Fruit fly (Drosophila melanogaster) whole organism, embryonic: ENCODE data around the gene Mrtf.

Experiments used
- Abd-B ChIP-seq: fragments of 200-800 bp; sonication (Bioruptor generic); optimal IDR thresholded peaks from 2 replicates; lab custom pipeline; 2018; ENCODE audit warnings: missing biosample characterization, mild to moderate bottlenecking, missing genetic modification characterization, moderate library complexity
- Atf-2 ChIP-seq: fragments of 200-800 bp; sonication (Bioruptor generic); optimal IDR thresholded peaks from 2 replicates; lab custom pipeline; 2016; ENCODE audit warnings: missing biosample characterization, missing genetic modification characterization
- Atf6 ChIP-seq: fragments of 200-800 bp; sonication (Bioruptor generic); IDR thresholded peaks from 2 replicates; pipeline ENCODE4 v1.3.6; 2022; ENCODE audit warnings: missing biosample characterization, missing genetic modification characterization
- Blimp-1 ChIP-seq: fragments of 200-800 bp; sonication (Bioruptor generic); optimal IDR thresholded peaks from 3 replicates; lab custom pipeline; 2018; ENCODE audit warnings: missing biosample characterization, missing genetic modification characterization, mild to moderate bottlenecking, moderate library complexity, missing genetic modification reagents
- CG11456 ChIP-seq: fragments of 200-800 bp; sonication (Bioruptor generic); IDR thresholded peaks from 3 replicates; pipeline ENCODE4 v1.3.6; 2022; ENCODE audit warnings: missing biosample characterization, missing genetic modification characterization
- CG17328 ChIP-seq: fragments of 200-800 bp; sonication (Bioruptor generic); IDR thresholded peaks from 2 replicates; pipeline ENCODE4 v1.3.6; 2022; ENCODE audit warnings: missing biosample characterization, missing genetic modification characterization
- CG1792 ChIP-seq: fragments of 200-800 bp; sonication (Bioruptor generic); optimal IDR thresholded peaks from 2 replicates; lab custom pipeline; 2016; ENCODE audit warnings: missing biosample characterization, missing genetic modification characterization
- CG18011 ChIP-seq: fragments of 200-800 bp; sonication (Bioruptor generic); optimal IDR thresholded peaks from 2 replicates; lab custom pipeline; 2017; ENCODE audit warnings: missing biosample characterization, missing genetic modification characterization, mild to moderate bottlenecking, moderate library complexity, missing genotype
- CG18262 ChIP-seq: fragments of 200-800 bp; optimal IDR thresholded peaks from 3 replicates; lab custom pipeline; 2019; ENCODE audit warnings: missing biosample characterization, mild to moderate bottlenecking, missing genetic modification characterization, moderate library complexity
- CG30020 ChIP-seq: fragments of 200-800 bp; optimal IDR thresholded peaks from 2 replicates; lab custom pipeline; 2019; ENCODE audit warnings: missing biosample characterization, mild to moderate bottlenecking, missing genetic modification characterization, moderate library complexity
- CG32532 ChIP-seq: fragments of 200-800 bp; sonication (Bioruptor generic); IDR thresholded peaks from 2 replicates; pipeline ENCODE4 v1.3.6; 2022; ENCODE audit warnings: missing biosample characterization, missing genetic modification characterization
- CG32772 ChIP-seq: fragments of 200-800 bp; sonication (Bioruptor generic); IDR thresholded peaks from 2 replicates; pipeline ENCODE4 v1.3.6; 2022; ENCODE audit warnings: missing biosample characterization, missing genetic modification characterization
- CG4328 ChIP-seq: fragments of 200-800 bp; sonication (Bioruptor generic); optimal IDR thresholded peaks from 3 replicates; lab custom pipeline; 2017; ENCODE audit warnings: missing biosample characterization, missing genetic modification reagents, missing genetic modification characterization
- CG6689 ChIP-seq: fragments of 200-800 bp; sonication (Bioruptor generic); IDR thresholded peaks from 2 replicates; pipeline ENCODE4 v1.3.6; 2022; ENCODE audit warnings: missing biosample characterization, missing genetic modification characterization
- CG9727 ChIP-seq: fragments of 200-800 bp; sonication (Bioruptor generic); optimal IDR thresholded peaks from 3 replicates; lab custom pipeline; 2017; ENCODE audit warnings: missing biosample characterization, mild to moderate bottlenecking, missing genetic modification characterization
- Dfd ChIP-seq, 2 experiments: fragments of >200 bp; optimal IDR thresholded peaks; 2 replicates each; lab custom pipeline; 2017; ENCODE audit warnings: missing biosample characterization in 2 of 2, missing genetic modification characterization in 2 of 2
- Dll ChIP-seq: fragments of 200-800 bp; sonication (Bioruptor generic); IDR thresholded peaks from 4 replicates; pipeline ENCODE4 v1.3.6; 2022; ENCODE audit warnings: missing biosample characterization, missing genetic modification characterization; ENCODE audit not compliant: partially characterized antibody
- Drgx ChIP-seq: fragments of 200-800 bp; sonication (Bioruptor generic); IDR thresholded peaks from 2 replicates; pipeline ENCODE4 v1.3.6; 2022; ENCODE audit warnings: missing biosample characterization, missing genetic modification characterization
- E2f2 ChIP-seq: fragments of 200-800 bp; sonication (Bioruptor generic); IDR thresholded peaks from 2 replicates; pipeline ENCODE4 v1.3.6; 2022; ENCODE audit warnings: missing biosample characterization, missing genetic modification characterization
- Eip74EF ChIP-seq, 2 experiments: fragments of 200-800 bp in 1 of 2; fragments of >200 bp in 1 of 2; sonication (Bioruptor generic) in 1 of 2; optimal IDR thresholded peaks; 2 replicates each; lab custom pipeline; 2017 to 2019; ENCODE audit warnings: missing biosample characterization in 2 of 2, missing genetic modification characterization in 2 of 2, mild to moderate bottlenecking in 1 of 2, moderate library complexity in 1 of 2
- HmgD ChIP-seq: fragments of 200-800 bp; sonication (Bioruptor generic); optimal IDR thresholded peaks from 3 replicates; lab custom pipeline; 2016; ENCODE audit warnings: missing biosample characterization, missing genetic modification characterization
- Hsf ChIP-seq: fragments of 200-800 bp; sonication (Bioruptor generic); optimal IDR thresholded peaks from 3 replicates; lab custom pipeline; 2016; ENCODE audit warnings: missing biosample characterization, missing genetic modification characterization
- Nf-YC ChIP-seq: fragments of 200-800 bp; optimal IDR thresholded peaks from 3 replicates; lab custom pipeline; 2019; ENCODE audit warnings: missing biosample characterization, mild to moderate bottlenecking, missing genetic modification characterization, moderate library complexity
- ci ChIP-seq: fragments of 200-800 bp; sonication (Bioruptor generic); IDR thresholded peaks from 3 replicates; pipeline ENCODE4 v1.3.6; 2022; ENCODE audit warnings: missing biosample characterization, missing genetic modification characterization
- dpn ChIP-seq, 2 experiments: fragments of 200-800 bp; sonication (Bioruptor generic); optimal IDR thresholded peaks; 3 replicates each; lab custom pipeline; 2016; ENCODE audit warnings: missing biosample characterization in 2 of 2, missing genetic modification characterization in 2 of 2
- dysf ChIP-seq: fragments of 200-800 bp; sonication (Bioruptor generic); IDR thresholded peaks from 3 replicates; pipeline ENCODE4 v1.3.6; 2022; ENCODE audit warnings: missing biosample characterization, missing genetic modification characterization
- emc ChIP-seq: fragments of 200-800 bp; sonication (Bioruptor generic); optimal IDR thresholded peaks from 2 replicates; lab custom pipeline; 2016; ENCODE audit warnings: missing biosample characterization, missing genetic modification characterization
- fd96Cb ChIP-seq: fragments of 200-800 bp; sonication (Bioruptor generic); optimal IDR thresholded peaks from 2 replicates; lab custom pipeline; 2018; ENCODE audit warnings: missing biosample characterization, mild to moderate bottlenecking, missing genetic modification characterization, moderate library complexity
- gce ChIP-seq: fragments of 200-800 bp; sonication (Bioruptor generic); IDR thresholded peaks from 3 replicates; pipeline ENCODE4 v1.3.6; 2022; ENCODE audit warnings: missing biosample characterization, missing genetic modification characterization
- gsb ChIP-seq: fragments of 200-800 bp; sonication (Bioruptor generic); IDR thresholded peaks from 2 replicates; pipeline ENCODE4 v1.3.6; 2022; ENCODE audit warnings: missing biosample characterization, missing genetic modification characterization
- gsb-n ChIP-seq: fragments of 200-800 bp; sonication (Bioruptor generic); optimal IDR thresholded peaks from 3 replicates; lab custom pipeline; 2018; ENCODE audit warnings: missing biosample characterization, mild to moderate bottlenecking, missing genetic modification characterization
- ind ChIP-seq: fragments of 200-800 bp; sonication (Bioruptor generic); optimal IDR thresholded peaks from 3 replicates; lab custom pipeline; 2016; ENCODE audit warnings: missing biosample characterization, missing genetic modification characterization
- lbe ChIP-seq: fragments of 200-800 bp; sonication (Bioruptor generic); optimal IDR thresholded peaks from 2 replicates; lab custom pipeline; 2016; ENCODE audit warnings: missing biosample characterization, mild to moderate bottlenecking, missing genetic modification characterization
- lmd ChIP-seq: fragments of 200-800 bp; sonication (Bioruptor generic); IDR thresholded peaks from 2 replicates; pipeline ENCODE4 v1.3.6; 2022; ENCODE audit warnings: missing biosample characterization, missing genetic modification characterization
- mam ChIP-seq: fragments of 200-800 bp; sonication (Bioruptor generic); optimal IDR thresholded peaks from 3 replicates; lab custom pipeline; 2016; ENCODE audit warnings: missing biosample characterization, missing genetic modification characterization
- pan ChIP-seq, 4 experiments: fragments of >200 bp in 3 of 4; fragments of 200-800 bp in 1 of 4; sonication (Bioruptor generic) in 1 of 4; optimal IDR thresholded peaks in 3 of 4; IDR thresholded peaks in 1 of 4; 2 replicates each; pipeline versions ENCODE4 v1.3.6 to Lab custom; 2017 to 2022; ENCODE audit warnings: missing biosample characterization in 2 of 4, missing genetic modification characterization in 2 of 4, mixed read lengths in 1 of 4
- pfk ChIP-seq: fragments of 200-800 bp; sonication (Bioruptor generic); optimal IDR thresholded peaks from 2 replicates; lab custom pipeline; 2018; ENCODE audit warnings: missing biosample characterization, mild to moderate bottlenecking, missing genetic modification characterization, moderate library complexity
- prd ChIP-seq, 3 experiments: fragments of >200 bp in 2 of 3; fragments of 200-800 bp in 1 of 3; sonication (Bioruptor generic) in 1 of 3; optimal IDR thresholded peaks in 2 of 3; IDR thresholded peaks in 1 of 3; 2 replicates in 2 of 3; 3 replicates in 1 of 3; pipeline versions ENCODE4 v1.3.6 to Lab custom; 2017 to 2022; ENCODE audit warnings: missing biosample characterization in 1 of 3, missing genetic modification characterization in 1 of 3
- repo ChIP-seq: fragments of 200-800 bp; sonication (Bioruptor generic); optimal IDR thresholded peaks from 2 replicates; lab custom pipeline; 2016; ENCODE audit warnings: missing biosample characterization, missing genetic modification characterization
- stc ChIP-seq: fragments of 200-800 bp; sonication (Bioruptor generic); IDR thresholded peaks from 2 replicates; pipeline ENCODE4 v1.3.6; 2022; ENCODE audit warnings: missing biosample characterization, missing genetic modification characterization
- tgo ChIP-seq: fragments of 200-800 bp; sonication (Bioruptor generic); IDR thresholded peaks from 3 replicates; pipeline ENCODE4 v1.3.6; 2022; ENCODE audit warnings: missing biosample characterization, missing genetic modification characterization
- tio ChIP-seq: fragments of 200-800 bp; sonication (Bioruptor generic); optimal IDR thresholded peaks from 2 replicates; lab custom pipeline; 2017; ENCODE audit warnings: missing biosample characterization, missing genetic modification characterization, inconsistent platforms
- trem ChIP-seq: fragments of 200-800 bp; optimal IDR thresholded peaks from 3 replicates; lab custom pipeline; 2019; ENCODE audit warnings: missing biosample characterization, mild to moderate bottlenecking, missing genetic modification characterization, moderate library complexity
- ttk ChIP-seq: fragments of 200-800 bp; sonication (Bioruptor generic); IDR thresholded peaks from 2 replicates; pipeline ENCODE4 v2.1.2; 2022; ENCODE audit warnings: missing biosample characterization, missing genetic modification characterization
- tup ChIP-seq: fragments of 200-800 bp; sonication (Bioruptor generic); optimal IDR thresholded peaks from 2 replicates; lab custom pipeline; 2016; ENCODE audit warnings: missing biosample characterization, mild to moderate bottlenecking, missing genetic modification characterization, moderate library complexity
- wor ChIP-seq: fragments of 200-800 bp; sonication (Bioruptor generic); IDR thresholded peaks from 2 replicates; pipeline ENCODE4 v1.3.6; 2022; ENCODE audit warnings: missing biosample characterization, missing genetic modification characterization
- zfh1 ChIP-seq: fragments of 200-800 bp; sonication (Bioruptor generic); IDR thresholded peaks from 3 replicates; pipeline ENCODE4 v1.3.6; 2022; ENCODE audit warnings: missing biosample characterization, missing genetic modification characterization

Gene Mrtf

DNA sequence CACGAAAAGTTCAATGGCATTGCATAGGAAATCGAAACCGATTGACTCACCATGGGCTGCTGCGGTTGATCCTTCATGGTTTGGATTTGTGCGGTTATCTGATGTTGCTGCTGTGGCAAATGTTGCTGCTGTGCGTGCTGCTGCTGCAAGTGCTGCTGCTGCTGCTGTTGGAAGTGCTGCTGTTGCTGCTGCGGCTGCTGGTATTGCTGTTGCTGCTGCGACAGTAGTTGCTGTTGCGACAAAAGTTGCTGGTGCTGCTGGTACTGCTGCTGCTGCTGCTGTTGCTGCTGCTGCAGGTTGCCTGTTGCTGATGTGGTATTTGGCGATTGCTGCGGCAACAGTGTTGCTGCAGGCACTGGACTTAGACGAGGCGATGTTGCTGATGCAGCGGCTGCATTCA is 29.9 kb upstream of the Mrtf start:
- TF ChIP-seq CG30020 (no peak), pfk (no peak), Dfd (GFP tag; optimal IDR thresholded peaks at IDR 0.05; lab: Kevin White, UChicago) (peak in 1 of 2 experiments; percentile 76), Blimp-1 (GFP tag; lab: Kevin White, UChicago) (no peak)

DNA sequence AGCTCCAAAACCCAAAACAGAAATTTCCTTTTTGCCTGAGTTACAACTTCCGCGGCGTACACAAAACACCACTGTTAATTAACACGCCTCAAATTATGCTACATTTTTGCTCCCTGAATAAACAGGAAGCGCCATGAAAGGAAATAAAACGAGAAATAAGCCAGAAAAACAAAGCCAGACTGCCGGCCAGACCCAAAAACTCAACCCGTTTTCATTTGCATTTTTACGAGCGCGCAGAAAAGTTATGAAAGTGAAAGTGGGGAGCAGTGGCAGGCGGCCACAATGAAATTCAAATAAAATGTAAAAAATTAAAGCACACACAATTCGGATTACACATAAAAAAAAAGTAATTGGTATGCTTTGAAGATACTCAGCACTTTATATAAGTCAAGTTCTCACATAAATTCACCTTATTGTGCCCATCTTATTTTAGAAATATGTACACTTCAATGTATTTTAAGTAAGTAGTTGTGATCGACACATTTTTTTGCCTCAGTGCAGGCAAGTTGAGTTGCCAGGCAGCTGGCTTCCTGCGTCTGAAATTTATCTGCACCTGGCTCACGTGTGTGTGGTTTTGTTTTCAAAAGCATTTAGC is 29.1 kb upstream of the Mrtf start:
- TF ChIP-seq prd (optimal IDR thresholded peaks at IDR 0.05; lab: Kevin White, UChicago) (no peak), prd (GFP tag; IDR thresholded peaks at IDR 0.05; lab: Robert Waterston, UW) (peak; percentile 35; the same call in 1 of the 3 replicates), CG32532 (GFP tag; lab: Robert Waterston, UW) (peak; percentile 32; the same call in 1 of the 2 replicates), emc (no peak), zfh1 (GFP tag; lab: Robert Waterston, UW) (peak; percentile 57; the same call in 2 of the 3 replicates), CG18011 (no peak), mam (GFP tag; lab: Kevin White, UChicago) (no peak), CG6689 (0 out of 2 replicates have a peak, but pooled peaks have one; percentile 9), CG32772 (GFP tag; lab: Robert Waterston, UW) (peak; percentile 49; the same call in 1 of the 2 replicates), gce (GFP tag; lab: Robert Waterston, UW) (0 out of 3 replicates have a peak, but pooled peaks have one; percentile 33), E2f2 (GFP tag; lab: Robert Waterston, UW) (peak; percentile 27; the same call in 1 of the 2 replicates), pfk (no peak), CG17328 (peak; percentile 52; the same call in 1 of the 2 replicates), tgo (GFP tag; lab: Robert Waterston, UW) (peak; percentile 35; the same call in 2 of the 3 replicates), CG9727 (GFP tag; lab: Kevin White, UChicago) (no peak), Atf6 (peak; percentile 38; the same call in 1 of the 2 replicates), repo (GFP tag; lab: Kevin White, UChicago) (no peak), trem (no peak), Dll (GFP tag; lab: Robert Waterston, UW) (no peak), CG4328 (GFP tag; lab: Kevin White, UChicago) (no peak), wor (GFP tag; lab: Robert Waterston, UW) (peak; percentile 31; the same call in 1 of the 2 replicates), Hsf (peak; percentile 13), Nf-YC (tag; lab: Kevin White, UChicago) (no peak), HmgD (GFP tag; lab: Kevin White, UChicago) (no peak), tup (GFP tag; lab: Kevin White, UChicago) (no peak), lbe (peak; percentile 22), ci (GFP tag; lab: Robert Waterston, UW) (peak; percentile 75; the same call in 2 of the 3 replicates), stc (GFP tag; lab: Robert Waterston, UW) (peak; percentile 62), ttk (GFP tag; lab: Robert Waterston, UW) (peak; percentile 45; the same call in 1 of the 2 replicates), ind (GFP tag; lab: Kevin White, UChicago) (no peak), pan (optimal IDR thresholded peaks at IDR 0.05; lab: Kevin White, UChicago) (no peak), pan (GFP tag; optimal IDR thresholded peaks at IDR 0.05 in 1 of 2, IDR thresholded peaks at IDR 0.05 in 1 of 2) (peak in 1 of 2 experiments; percentile 20), dpn (GFP tag; optimal IDR thresholded peaks at IDR 0.05; lab: Kevin White, UChicago) (peak in 1 of 2 experiments; percentile 16), Drgx (GFP tag; lab: Robert Waterston, UW) (peak; percentile 81), CG18262 (peak; percentile 54), Eip74EF (GFP tag; optimal IDR thresholded peaks at IDR 0.05; lab: Kevin White, UChicago) (no peak), dysf (peak; percentile 51; the same call in 2 of the 3 replicates), fd96Cb (tag; lab: Kevin White, UChicago) (no peak), Abd-B (peak; percentile 3), gsb-n (tag; lab: Kevin White, UChicago) (no peak), CG1792 (GFP tag; lab: Kevin White, UChicago) (no peak), tio (GFP tag; lab: Kevin White, UChicago) (no peak), lmd (peak; percentile 36), CG11456 (no peak), Dfd (GFP tag; optimal IDR thresholded peaks at IDR 0.05; lab: Kevin White, UChicago) (no peak), Atf-2 (GFP tag; lab: Kevin White, UChicago) (no peak), gsb (GFP tag; lab: Robert Waterston, UW) (no peak)
